Fruit fly (Drosophila melanogaster) whole organism, adult: ENCODE data around the gene Rbp1-like.

ENCODE experiments used
- Crg-1 ChIP-seq: fragments of 200-800 bp; sonication (Bioruptor generic); optimal IDR thresholded peaks from 2 replicates; lab custom pipeline; 2016; ENCODE audit warnings: missing biosample characterization, missing genetic modification characterization
- bab1 ChIP-seq: fragments of 200-800 bp; sonication (Bioruptor generic); optimal IDR thresholded peaks from 3 replicates; lab custom pipeline; 2019; ENCODE audit warnings: missing biosample characterization, mild to moderate bottlenecking, missing genetic modification characterization, moderate library complexity
- cnc ChIP-seq, 2 experiments: fragments of >200 bp; optimal IDR thresholded peaks; 2 replicates each; lab custom pipeline; 2017

DNA sequence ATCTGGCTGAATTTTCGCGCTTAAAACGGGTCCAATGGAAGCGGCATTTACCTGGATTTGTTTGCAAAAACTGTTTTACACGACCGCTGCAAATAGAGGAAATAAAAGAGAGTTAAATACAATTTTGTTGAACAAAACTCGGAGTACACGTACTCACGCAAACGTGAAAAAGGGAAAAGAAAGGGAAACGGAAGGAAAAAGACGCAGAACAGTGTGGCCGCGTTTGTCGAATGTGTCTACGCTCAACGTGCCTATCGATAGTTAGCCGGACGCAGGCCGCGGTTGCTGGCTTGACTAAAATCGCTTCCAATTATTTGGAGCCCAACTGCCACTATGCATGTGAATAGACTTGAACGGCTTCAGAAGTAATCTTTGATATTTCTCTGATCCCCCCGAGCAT lies 47.2 kb downstream of the Rbp1-like start, which contains the start of gene RpS15Aa:
- peak; percentile 87 for TF ChIP-seq bab1 (GFP tag; lab: Kevin White, UChicago)
- TF ChIP-seq Crg-1 (GFP tag; lab: Kevin White, UChicago): peak; percentile 92
- no peak for TF ChIP-seq cnc (optimal IDR thresholded peaks at IDR 0.05; lab: Kevin White, UChicago)
